Worm (Caenorhabditis elegans): ENCODE data around the gene F49C12.9.
A peak's percentile ranks its signal among the peaks of the same experiment; 100 is the strongest.
"Not testable (repeated sequence)": the region's sequence is repeated elsewhere in the genome, so short reads cannot be mapped to it uniquely, and the experiment has no call there.

F49C12.9 gene

DNA sequence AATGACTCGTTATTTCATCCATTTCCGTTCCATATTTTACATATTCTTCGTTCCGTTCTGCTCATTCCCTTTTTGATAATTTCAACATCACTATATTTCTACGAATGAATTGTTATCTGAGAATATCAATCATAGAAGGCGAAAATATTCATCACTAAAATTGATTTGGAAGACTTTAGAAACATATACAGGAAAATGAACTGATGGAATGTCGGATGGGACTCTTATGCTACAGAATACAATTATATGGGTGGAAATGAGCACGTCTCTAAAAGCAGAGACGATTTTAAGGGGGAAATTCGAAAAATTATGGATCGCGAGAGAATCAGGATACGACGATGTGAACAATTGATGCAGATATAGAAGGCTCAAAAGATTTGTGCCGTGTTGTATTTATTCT, 4.0 kb upstream of the F49C12.9 start:
- TF ChIP-seq zag-1 (tag; optimal IDR thresholded peaks at IDR 0.05) = no peak
- TF ChIP-seq egl-27 (tag; optimal IDR thresholded peaks at IDR 0.05) = no peak
- TF ChIP-seq ZK546.5 (tag; optimal IDR thresholded peaks at IDR 0.05) = no peak
- TF ChIP-seq nhr-77 (tag; optimal IDR thresholded peaks at IDR 0.05) = no peak
- TF ChIP-seq ztf-4 (tag; optimal IDR thresholded peaks at IDR 0.05) = no peak
- TF ChIP-seq alr-1 (tag; optimal IDR thresholded peaks at IDR 0.05) = no peak
- no peak for TF ChIP-seq lin-11 (tag; optimal IDR thresholded peaks at IDR 0.05)
- TF ChIP-seq C34F6.9 (tag; optimal IDR thresholded peaks at IDR 0.05) = no peak
- TF ChIP-seq nhr-129 (tag; optimal IDR thresholded peaks at IDR 0.05) = no peak
- TF ChIP-seq ztf-11 (tag; optimal IDR thresholded peaks at IDR 0.05) = no peak
- TF ChIP-seq elt-1 (tag; optimal IDR thresholded peaks at IDR 0.05) = no peak
- no peak for TF ChIP-seq snpc-4 (tag; optimal IDR thresholded peaks at IDR 0.05)
- TF ChIP-seq nhr-10 (tag; optimal IDR thresholded peaks at IDR 0.05) = no peak
- no peak for TF ChIP-seq ceh-82 (tag; optimal IDR thresholded peaks at IDR 0.05)

DNA sequence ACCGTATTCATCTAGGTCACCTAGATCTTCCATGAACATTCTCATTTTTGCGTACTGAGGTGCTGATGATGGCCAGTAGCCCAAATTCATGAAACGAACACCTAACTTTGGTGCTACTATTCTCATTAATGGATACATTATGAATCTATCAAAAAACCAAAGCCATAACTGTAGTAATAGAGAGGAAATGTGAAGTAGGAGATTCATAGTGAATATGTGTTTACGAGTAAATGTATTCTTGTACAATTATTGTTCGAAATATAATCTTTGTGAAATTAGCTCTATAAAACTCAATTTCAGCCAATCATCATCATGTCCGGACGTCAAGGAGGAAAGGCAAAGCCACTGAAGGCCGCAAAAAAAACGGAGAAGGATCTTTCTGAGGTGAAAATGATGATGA, 3.1 kb upstream of the F49C12.9 start, which contains the start of the genes F49C12.11 and nemt-1:
TSS of gene F49C12.11 (plus strand) at position 301 of the 400 bp plus-strand sequence.
TSS of gene nemt-1 (minus strand) at position 360 of the 400 bp plus-strand sequence.
- no peak for TF ChIP-seq nhr-25 (tag; optimal IDR thresholded peaks at IDR 0.05)
- no peak for TF ChIP-seq crh-2 (tag; optimal IDR thresholded peaks at IDR 0.05)
- no peak for TF ChIP-seq elt-3 (tag; optimal IDR thresholded peaks at IDR 0.05)
- no peak for TF ChIP-seq sem-4 (tag; optimal IDR thresholded peaks at IDR 0.05)
- TF ChIP-seq lin-39 (tag; optimal IDR thresholded peaks at IDR 0.05) = no peak
- no peak for TF ChIP-seq gmeb-1 (tag; optimal IDR thresholded peaks at IDR 0.05)
- TF ChIP-seq egl-27 (tag; optimal IDR thresholded peaks at IDR 0.05) = no peak
- no peak for TF ChIP-seq nhr-237 (tag; optimal IDR thresholded peaks at IDR 0.05)
- no peak for TF ChIP-seq lsy-2 (tag; optimal IDR thresholded peaks at IDR 0.05)
- TF ChIP-seq skn-1 (tag; optimal IDR thresholded peaks at IDR 0.05) = no peak

DNA sequence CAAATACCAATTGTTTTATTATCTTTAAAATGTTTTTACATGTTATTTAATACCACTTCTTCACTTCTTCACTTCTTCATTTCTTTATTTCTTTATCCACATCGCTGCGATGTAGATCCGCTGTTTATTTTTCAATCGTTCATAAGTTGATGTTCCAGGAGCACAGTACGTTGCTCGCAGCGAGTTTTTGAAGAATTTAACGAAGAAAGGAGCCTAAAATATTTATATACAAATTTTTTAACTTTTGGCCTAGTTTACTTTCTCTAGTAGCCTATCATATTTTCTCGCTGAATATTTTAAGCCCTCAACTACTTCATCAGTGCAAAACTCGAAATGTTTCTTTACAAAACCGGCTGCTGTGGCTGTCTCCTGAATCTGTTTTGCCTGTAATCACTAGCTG, 2.1 kb upstream of the F49C12.9 start:
- TF ChIP-seq sma-3 (GFP tag; optimal IDR thresholded peaks at IDR 0.05) = no peak
- TF ChIP-seq crh-2 (tag; optimal IDR thresholded peaks at IDR 0.05) = no peak
- no peak for TF ChIP-seq Y55F3AM.14 (GFP tag; optimal IDR thresholded peaks at IDR 0.05)
- no peak for TF ChIP-seq nhr-11 (tag; optimal IDR thresholded peaks at IDR 0.05)
- TF ChIP-seq zag-1 (tag; optimal IDR thresholded peaks at IDR 0.05) = no peak
- TF ChIP-seq sem-4 (tag; optimal IDR thresholded peaks at IDR 0.05) = no peak
- no peak for TF ChIP-seq peb-1 (tag; optimal IDR thresholded peaks at IDR 0.05)
- TF ChIP-seq mdl-1 (tag; optimal IDR thresholded peaks at IDR 0.05) = no peak

DNA sequence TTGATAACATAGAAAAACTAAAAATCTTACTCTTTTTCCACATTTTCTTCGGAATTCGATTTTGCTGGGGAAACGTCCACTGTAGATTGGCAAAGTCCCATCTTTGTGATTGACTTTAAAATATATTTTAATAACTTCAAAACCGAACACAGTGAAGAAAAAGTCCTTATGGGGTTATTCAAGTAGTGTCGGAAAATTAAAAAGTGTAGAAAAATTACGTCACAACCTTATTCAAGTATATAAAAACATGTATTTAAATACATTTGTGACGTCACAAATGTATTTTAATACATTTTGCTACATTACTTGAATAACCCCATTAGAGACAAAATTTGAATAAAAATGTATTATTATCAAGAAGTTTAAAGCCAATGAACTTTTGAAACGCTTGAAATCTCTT, 3.2 kb downstream of the F49C12.9 start, which contains the start of gene F49C12.7:
TSS of gene F49C12.7 (minus strand) at position 101 of the 400 bp plus-strand sequence.
- not testable (repeated sequence) for TF ChIP-seq ztf-4, crh-2, mab-5 (tag; optimal IDR thresholded peaks at IDR 0.05)

DNA sequence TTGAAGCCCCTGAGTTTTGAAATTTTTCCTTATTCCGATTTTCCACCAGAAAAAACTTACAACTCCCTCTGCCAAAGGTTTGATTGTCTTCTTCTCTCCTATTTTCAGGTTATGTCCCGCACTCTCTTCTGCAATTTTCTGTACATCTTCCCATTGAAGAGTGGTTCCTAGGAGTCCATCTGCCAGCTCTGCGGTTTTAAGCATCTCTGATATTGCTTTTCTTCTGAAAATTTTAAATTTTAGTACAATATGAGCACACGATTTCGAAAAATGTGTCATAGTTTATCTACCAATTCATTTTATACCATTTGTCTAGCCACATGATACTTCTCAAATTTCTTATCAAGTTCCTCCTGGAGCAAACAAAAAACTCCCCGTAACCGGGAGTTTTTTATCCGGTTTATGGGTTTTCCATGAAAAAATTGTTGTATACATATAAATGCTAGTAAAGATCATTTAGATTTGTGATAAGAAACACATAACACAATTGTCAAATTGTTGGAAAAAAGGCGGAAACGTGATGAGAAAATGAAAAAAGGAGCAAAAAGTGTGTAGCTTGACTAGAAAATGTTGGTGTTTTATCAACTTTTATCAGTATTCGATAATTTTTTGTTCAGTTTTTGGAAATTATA, 5.0 kb downstream of the F49C12.9 start:
- TF ChIP-seq ceh-16 (tag; optimal IDR thresholded peaks at IDR 0.05) (no peak), fos-1 (tag; optimal IDR thresholded peaks at IDR 0.05) (peak; percentile 50)

DNA sequence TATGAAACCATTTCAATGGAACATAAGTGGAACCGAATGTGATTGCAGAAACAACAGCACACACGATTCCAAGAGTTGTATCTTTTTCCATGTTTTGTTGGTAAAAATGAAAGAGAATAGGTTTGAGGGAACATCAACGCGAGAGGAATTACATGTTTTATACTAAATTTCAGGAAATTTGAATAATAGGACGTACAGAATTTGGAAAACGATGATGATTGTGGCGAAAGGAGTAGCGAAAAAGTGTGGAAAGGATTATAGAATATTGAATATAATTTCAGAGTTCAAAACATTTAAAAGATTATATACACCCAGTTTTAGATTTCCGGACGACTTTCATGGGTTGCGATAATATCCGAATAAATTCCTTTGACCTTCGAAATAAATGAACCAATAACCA, 7.0 kb downstream of the F49C12.9 start, which contains the start of gene F49C12.6:
TSS of gene F49C12.6 (minus strand) at position 101 of the 400 bp plus-strand sequence.
- TF ChIP-seq alr-1 (tag; optimal IDR thresholded peaks at IDR 0.05) = no peak
- no peak for TF ChIP-seq nhr-77 (tag; optimal IDR thresholded peaks at IDR 0.05)

DNA sequence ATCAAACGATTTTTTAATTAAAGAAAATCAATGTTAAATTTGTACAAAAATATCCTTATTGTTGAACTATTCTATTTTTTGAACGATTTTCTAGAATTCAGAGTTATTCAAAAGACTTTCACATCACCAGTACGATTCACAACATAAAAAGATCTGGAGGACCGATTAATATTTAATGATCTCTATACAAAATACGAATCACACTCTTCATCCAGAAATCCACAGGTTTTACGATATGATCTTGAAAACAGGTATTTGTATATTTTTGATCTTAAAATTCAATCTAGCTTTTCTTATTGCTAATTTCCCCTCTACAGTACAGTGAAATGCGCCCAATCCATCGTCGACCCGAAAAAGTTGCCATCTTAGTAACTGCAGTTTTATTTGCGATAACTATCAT, 11.4 kb downstream of the F49C12.9 start, which contains the start of gene F49C12.5:
TSS of gene F49C12.5 (plus strand) at position 301 of the 400 bp plus-strand sequence.
- TF ChIP-seq unc-55 (GFP tag; optimal IDR thresholded peaks at IDR 0.05) (no peak), mab-5 (tag; optimal IDR thresholded peaks at IDR 0.05) (no peak), skn-1 (tag; optimal IDR thresholded peaks at IDR 0.05) (no peak), nhr-21 (tag; optimal IDR thresholded peaks at IDR 0.05) (no peak), sem-4 (tag; optimal IDR thresholded peaks at IDR 0.05) (no peak), unc-39 (tag; optimal IDR thresholded peaks at IDR 0.05) (no peak), mdl-1 (tag; optimal IDR thresholded peaks at IDR 0.05) (no peak), blmp-1 (tag; optimal IDR thresholded peaks at IDR 0.05; ENCODE audit: insufficient read depth) (no peak), lin-39 (tag; optimal IDR thresholded peaks at IDR 0.05) (no peak), Y55F3AM.14 (GFP tag; optimal IDR thresholded peaks at IDR 0.05) (no peak), lsy-2 (tag; optimal IDR thresholded peaks at IDR 0.05) (no peak), mbf-1 (tag; optimal IDR thresholded peaks at IDR 0.05) (no peak), nhr-6 (tag; optimal IDR thresholded peaks at IDR 0.05) (no peak)
